Worm (Caenorhabditis elegans) whole organism, early embryonic: ENCODE measurements around the gene jun-1.

Source experiments
- ama-1 ChIP-seq: fragments of 150-350 bp; optimal IDR thresholded peaks from 2 replicates; lab custom pipeline; 2014
- hmbx-1 ChIP-seq: sonication (generic microtip); optimal IDR thresholded peaks from 2 replicates; lab custom pipeline; 2016; ENCODE audit warnings: mild to moderate bottlenecking, missing genetic modification characterization, missing compliant biosample characterization
- tbx-11 ChIP-seq: fragments of 200-800 bp; sonication (Bioruptor generic); IDR thresholded peaks from 2 replicates; pipeline ENCODE4 v1.3.6; 2022; ENCODE audit warnings: missing genetic modification characterization, missing compliant biosample characterization

DNA sequence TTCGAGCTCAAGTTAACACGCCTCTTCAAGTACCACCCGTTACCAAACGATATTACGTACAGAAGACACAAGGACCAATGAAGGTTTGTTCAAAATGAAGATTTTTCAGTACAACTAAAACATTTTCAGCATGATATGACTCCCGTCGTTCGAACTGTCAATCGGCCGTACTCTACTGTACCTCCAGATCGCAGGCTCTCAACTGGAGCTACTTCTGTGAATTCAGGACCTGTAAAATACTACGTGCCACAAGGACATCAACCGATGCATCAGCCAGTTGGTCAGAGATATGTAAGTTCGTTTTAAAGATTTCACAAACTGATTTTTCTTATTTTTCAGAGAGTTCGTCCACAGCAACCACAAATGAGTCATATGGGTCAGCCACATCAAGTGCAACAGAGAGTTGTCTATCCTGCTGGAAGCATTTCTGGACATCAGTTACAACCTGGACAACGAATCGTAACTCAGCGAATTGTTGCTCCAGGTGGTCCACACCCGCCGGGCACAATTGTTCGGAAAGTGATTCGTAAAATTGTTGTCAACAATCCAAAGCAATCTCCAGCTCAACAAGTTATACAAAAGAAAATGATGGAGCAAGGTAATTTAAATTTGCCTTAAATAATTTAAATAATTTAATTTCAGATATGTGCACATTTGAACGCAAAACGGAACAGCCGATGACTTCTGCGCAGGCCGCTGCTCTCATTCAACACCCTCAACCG lies 58.7 kb downstream of the jun-1 start:
- no peak for TF ChIP-seq ama-1 (lab: Kevin White, UChicago)
- TF ChIP-seq hmbx-1 (tag; lab: Kevin White, UChicago), result no peak
- TF ChIP-seq tbx-11, result no peak
